Worm (Caenorhabditis elegans) whole organism, L1 larva: ENCODE data around the gene tag-10.

Experiments
- C16A3.4 ChIP-seq: fragments of 150-350 bp; optimal IDR thresholded peaks from 2 replicates; lab custom pipeline; 2014; ENCODE audit warnings: missing biosample characterization, missing genetic modification characterization
- alr-1 ChIP-seq: fragments of 200-800 bp; sonication (Bioruptor generic); optimal IDR thresholded peaks from 2 replicates; lab custom pipeline; 2018; ENCODE audit warnings: borderline replicate concordance, mild to moderate bottlenecking, missing genetic modification characterization, missing compliant biosample characterization
- ama-1 ChIP-seq: fragments of 150-350 bp; optimal IDR thresholded peaks from 2 replicates; lab custom pipeline; 2014
- ceh-63 ChIP-seq: fragments of 200-800 bp; sonication (Bioruptor generic); optimal IDR thresholded peaks from 2 replicates; lab custom pipeline; 2018; ENCODE audit warnings: mild to moderate bottlenecking, missing genetic modification characterization, missing compliant biosample characterization
- dsc-1 ChIP-seq: sonication (generic microtip); optimal IDR thresholded peaks from 2 replicates; lab custom pipeline; 2016; ENCODE audit warnings: mild to moderate bottlenecking, missing genetic modification characterization, missing compliant biosample characterization
- efl-1 ChIP-seq, 4 experiments: fragments of 150-350 bp; optimal IDR thresholded peaks in 3 of 4; peaks in 1 of 4; 1 replicate in 1 of 4; 2 replicates in 3 of 4; lab custom pipeline; 2014; ENCODE audit warnings: missing biosample characterization in 2 of 4, missing genetic modification characterization in 2 of 4, missing genetic modification reagents in 2 of 4
- fkh-10 ChIP-seq: sonication (generic microtip); optimal IDR thresholded peaks from 2 replicates; lab custom pipeline; 2017; ENCODE audit warnings: missing biosample characterization, missing genetic modification reagents, missing genetic modification characterization
- lin-15B ChIP-seq: fragments of 150-350 bp; sonication (generic microtip); optimal IDR thresholded peaks from 3 replicates; lab custom pipeline; 2014; ENCODE audit warnings: missing biosample characterization, missing genetic modification characterization
- lin-35 ChIP-seq, 2 experiments: fragments of 150-350 bp; optimal IDR thresholded peaks; 2 replicates each; lab custom pipeline; 2014; ENCODE audit warnings: missing biosample characterization in 2 of 2, missing genetic modification characterization in 2 of 2, missing genetic modification reagents in 2 of 2
- nhr-28 ChIP-seq: fragments of 150-350 bp; optimal IDR thresholded peaks from 2 replicates; lab custom pipeline; 2014; ENCODE audit warnings: missing biosample characterization, missing genetic modification characterization
- nhr-71 ChIP-seq: sonication (generic microtip); optimal IDR thresholded peaks from 2 replicates; lab custom pipeline; 2016; ENCODE audit warnings: mild to moderate bottlenecking, missing genetic modification characterization, moderate library complexity, missing compliant biosample characterization
- tbx-2 ChIP-seq: sonication (generic microtip); optimal IDR thresholded peaks from 2 replicates; lab custom pipeline; 2016; ENCODE audit warnings: missing genetic modification characterization, missing compliant biosample characterization

DNA sequence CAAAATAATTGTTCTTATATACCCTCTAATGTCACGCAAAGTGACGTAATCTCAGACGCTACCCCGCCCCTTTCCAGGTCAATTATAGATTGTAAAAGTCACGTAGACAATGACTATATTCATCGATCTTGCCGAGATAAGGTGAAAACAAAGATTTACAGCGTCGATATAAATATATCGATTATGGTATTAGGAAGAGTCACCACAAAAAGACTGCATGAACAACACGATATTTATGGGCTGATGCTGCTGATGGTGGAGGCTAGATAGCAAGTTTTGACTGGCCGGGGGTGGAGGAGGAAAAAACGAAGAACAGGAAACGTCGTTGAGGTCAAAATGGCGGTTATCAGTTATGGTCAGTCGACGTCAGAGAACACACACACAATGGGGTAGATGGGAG, 6.2 kb downstream of the tag-10 start:
- TF ChIP-seq C16A3.4 (tag; lab: Kevin White, UChicago) (peak; percentile 30), alr-1 (no peak), efl-1 (optimal IDR thresholded peaks at IDR 0.05; lab: Kevin White, UChicago) (no peak), efl-1 (GFP tag; optimal IDR thresholded peaks at IDR 0.05 in 1 of 2; lab: Kevin White, UChicago) (no peak), lin-35 (GFP tag; optimal IDR thresholded peaks at IDR 0.05; lab: Kevin White, UChicago) (peak in 1 of 2 experiments; percentile 62), lin-15B (tag; lab: Kevin White, UChicago) (no peak), fkh-10 (GFP tag; lab: Kevin White, UChicago) (no peak), nhr-71 (tag; lab: Kevin White, UChicago) (peak; percentile 52), ama-1 (no peak), nhr-28 (tag; lab: Kevin White, UChicago) (no peak), ceh-63 (GFP tag; lab: Kevin White, UChicago) (no peak), tbx-2 (tag; lab: Kevin White, UChicago) (no peak), dsc-1 (tag; lab: Kevin White, UChicago) (no peak)
